Worm (Caenorhabditis elegans): ENCODE results near the gene F01F1.11.

DNA sequence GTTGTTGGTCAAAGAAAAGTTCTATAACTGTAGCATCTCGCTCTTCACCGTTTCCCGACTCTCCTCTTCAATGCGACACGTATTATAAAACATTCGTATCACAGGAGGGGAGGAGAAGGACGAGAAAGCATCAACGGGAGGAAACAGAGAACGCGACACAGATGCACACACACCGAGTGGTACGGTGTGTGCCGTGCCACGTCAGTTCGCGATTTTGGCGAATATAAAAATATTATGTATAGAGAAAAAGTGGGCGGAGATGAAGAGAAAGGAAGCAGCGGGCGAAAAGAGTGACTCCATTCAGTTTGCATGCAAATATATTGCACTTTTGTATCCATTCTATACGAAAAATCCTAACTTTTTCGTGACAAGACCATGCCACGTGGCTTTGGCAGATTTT lies 43.0 kb upstream of the F01F1.11 start:
- no peak for TF ChIP-seq elt-3 (tag; optimal IDR thresholded peaks at IDR 0.05)
- no peak for TF ChIP-seq mep-1 (tag; optimal IDR thresholded peaks at IDR 0.05)
- no peak for TF ChIP-seq nhr-76 (tag; optimal IDR thresholded peaks at IDR 0.05)
